Worm (Caenorhabditis elegans) whole organism, L2 larva: ENCODE measurements around the gene F09C6.14.

Experiments used
- C34F6.9 ChIP-seq: fragments of 150-350 bp; optimal IDR thresholded peaks from 2 replicates; lab custom pipeline; 2014; ENCODE audit warnings: missing biosample characterization, missing genetic modification characterization
- F13H6.1 ChIP-seq: sonication (generic microtip); optimal IDR thresholded peaks from 2 replicates; lab custom pipeline; 2016; ENCODE audit warnings: missing genetic modification characterization, missing compliant biosample characterization
- R02D3.7 ChIP-seq: fragments of 150-350 bp; optimal IDR thresholded peaks from 2 replicates; lab custom pipeline; 2014; ENCODE audit warnings: missing biosample characterization, missing genetic modification characterization
- ZK546.5 ChIP-seq: sonication (generic microtip); optimal IDR thresholded peaks from 2 replicates; lab custom pipeline; 2017; ENCODE audit warnings: missing biosample characterization, missing genetic modification characterization
- alr-1 ChIP-seq: fragments of 150-350 bp; optimal IDR thresholded peaks from 2 replicates; lab custom pipeline; 2014; ENCODE audit warnings: missing biosample characterization, missing genetic modification characterization
- aly-2 ChIP-seq: fragments of 150-350 bp; optimal IDR thresholded peaks from 2 replicates; lab custom pipeline; 2014; ENCODE audit warnings: missing biosample characterization, missing genetic modification characterization
- ama-1 ChIP-seq: fragments of 150-350 bp; optimal IDR thresholded peaks from 2 replicates; lab custom pipeline; 2018; ENCODE audit warnings: inconsistent platforms
- blmp-1 ChIP-seq: sonication (generic microtip); optimal IDR thresholded peaks from 2 replicates; lab custom pipeline; 2017; ENCODE audit warnings: missing genetic modification characterization, mild to moderate bottlenecking, missing compliant biosample characterization, antibody characterized with exemption, moderate library complexity; ENCODE audit not compliant: insufficient read depth
- ceh-16 ChIP-seq: fragments of 150-350 bp; optimal IDR thresholded peaks from 2 replicates; lab custom pipeline; 2014; ENCODE audit warnings: missing biosample characterization, missing genetic modification characterization
- ceh-82 ChIP-seq: fragments of 150-350 bp; optimal IDR thresholded peaks from 2 replicates; lab custom pipeline; 2014; ENCODE audit warnings: missing biosample characterization, missing genetic modification characterization
- crh-2 ChIP-seq: sonication (generic microtip); optimal IDR thresholded peaks from 2 replicates; lab custom pipeline; 2017; ENCODE audit warnings: missing biosample characterization, missing genetic modification characterization
- dmd-4 ChIP-seq: sonication (generic microtip); optimal IDR thresholded peaks from 2 replicates; lab custom pipeline; 2017; ENCODE audit warnings: missing biosample characterization, missing genetic modification characterization
- egl-27 ChIP-seq: sonication (generic microtip); optimal IDR thresholded peaks from 3 replicates; lab custom pipeline; 2017; ENCODE audit warnings: missing biosample characterization, missing genetic modification reagents, missing genetic modification characterization
- elt-3 ChIP-seq: sonication (generic microtip); optimal IDR thresholded peaks from 2 replicates; lab custom pipeline; 2017; ENCODE audit warnings: missing biosample characterization, missing genetic modification characterization
- gmeb-1 ChIP-seq: fragments of 150-350 bp; optimal IDR thresholded peaks from 2 replicates; lab custom pipeline; 2014; ENCODE audit warnings: missing biosample characterization, missing genetic modification characterization
- lsy-2 ChIP-seq, 2 experiments: fragments of 150-350 bp in 1 of 2; sonication (generic microtip) in 1 of 2; optimal IDR thresholded peaks; 2 replicates each; lab custom pipeline; 2014 to 2017; ENCODE audit warnings: missing biosample characterization in 2 of 2, missing genetic modification characterization in 2 of 2
- mbf-1 ChIP-seq: sonication (generic microtip); optimal IDR thresholded peaks from 2 replicates; lab custom pipeline; 2017; ENCODE audit warnings: missing biosample characterization, missing genetic modification characterization
- mdl-1 ChIP-seq, 2 experiments: fragments of 150-350 bp in 1 of 2; sonication (generic microtip) in 1 of 2; optimal IDR thresholded peaks; 2 replicates each; lab custom pipeline; 2017; ENCODE audit warnings: missing biosample characterization in 2 of 2, missing genetic modification characterization in 2 of 2
- nhr-11 ChIP-seq: fragments of 150-350 bp; optimal IDR thresholded peaks from 2 replicates; lab custom pipeline; 2014; ENCODE audit warnings: missing biosample characterization, missing genetic modification characterization
- nhr-12 ChIP-seq: fragments of 150-350 bp; optimal IDR thresholded peaks from 2 replicates; lab custom pipeline; 2014; ENCODE audit warnings: missing biosample characterization, missing genetic modification characterization
- nhr-129 ChIP-seq: fragments of 150-350 bp; optimal IDR thresholded peaks from 2 replicates; lab custom pipeline; 2014; ENCODE audit warnings: missing biosample characterization, missing genetic modification characterization
- nhr-23 ChIP-seq: fragments of 150-350 bp; optimal IDR thresholded peaks from 2 replicates; lab custom pipeline; 2014; ENCODE audit warnings: missing biosample characterization, missing genetic modification reagents, missing genetic modification characterization
- nhr-6 ChIP-seq: fragments of 150-350 bp; optimal IDR thresholded peaks from 2 replicates; lab custom pipeline; 2014; ENCODE audit warnings: missing biosample characterization, missing genetic modification characterization
- nhr-77 ChIP-seq: fragments of 150-350 bp; optimal IDR thresholded peaks from 2 replicates; lab custom pipeline; 2014; ENCODE audit warnings: missing biosample characterization, missing genetic modification characterization
- peb-1 ChIP-seq: fragments of 150-350 bp; optimal IDR thresholded peaks from 2 replicates; lab custom pipeline; 2014; ENCODE audit warnings: missing biosample characterization, missing genetic modification characterization
- skn-1 ChIP-seq: sonication (generic microtip); optimal IDR thresholded peaks from 2 replicates; lab custom pipeline; 2017; ENCODE audit warnings: missing biosample characterization, missing genetic modification characterization
- sma-3 ChIP-seq: sonication (generic microtip); optimal IDR thresholded peaks from 2 replicates; lab custom pipeline; 2016; ENCODE audit warnings: missing genetic modification reagents, missing genetic modification characterization, missing compliant biosample characterization
- sma-9 ChIP-seq, 2 experiments: fragments of 150-350 bp in 1 of 2; sonication (generic microtip) in 1 of 2; optimal IDR thresholded peaks; 2 replicates each; lab custom pipeline; 2014 to 2016; ENCODE audit warnings: missing genetic modification characterization in 2 of 2, mild to moderate bottlenecking in 1 of 2, missing biosample characterization in 1 of 2, missing compliant biosample characterization in 1 of 2, missing genetic modification reagents in 1 of 2, moderate library complexity in 1 of 2
- snpc-4 ChIP-seq: fragments of 150-350 bp; optimal IDR thresholded peaks from 2 replicates; lab custom pipeline; 2014; ENCODE audit warnings: missing biosample characterization, missing genetic modification characterization
- unc-55 ChIP-seq: fragments of 150-350 bp; sonication (generic microtip); optimal IDR thresholded peaks from 3 replicates; lab custom pipeline; 2014; ENCODE audit warnings: missing biosample characterization, missing genetic modification reagents, missing genetic modification characterization
- unc-62 ChIP-seq: fragments of 150-350 bp; optimal IDR thresholded peaks from 2 replicates; lab custom pipeline; 2014; ENCODE audit warnings: missing biosample characterization, missing genetic modification reagents, missing genetic modification characterization
- zag-1 ChIP-seq: fragments of 150-350 bp; optimal IDR thresholded peaks from 2 replicates; lab custom pipeline; 2014; ENCODE audit warnings: missing biosample characterization, missing genetic modification characterization
- ztf-4 ChIP-seq: fragments of 150-350 bp; optimal IDR thresholded peaks from 2 replicates; lab custom pipeline; 2014; ENCODE audit warnings: missing biosample characterization, missing genetic modification characterization

Gene F09C6.14

ce11 chrV:16899355-16899754 lies 18.6 kb downstream of the F09C6.14 start, which contains the start of gene fbxa-45:
Gene fbxa-45, minus strand, starts transcription at chrV:16899455.
- TF ChIP-seq unc-62 (GFP tag; lab: Kevin White, UChicago) (no peak), snpc-4 (no peak), nhr-12 (no peak), mdl-1 (tag; optimal IDR thresholded peaks at IDR 0.05; lab: Kevin White, UChicago) (no peak), C34F6.9 (tag; lab: Kevin White, UChicago) (no peak), alr-1 (tag; lab: Kevin White, UChicago) (no peak), ceh-16 (tag; lab: Kevin White, UChicago) (no peak)
- TF ChIP-seq, all 48 proteins: peak for 0

ce11 chrV:16902726-16903125 lies 21.9 kb downstream of the F09C6.14 start, which contains the start of gene srd-68:
Gene srd-68, minus strand, starts transcription at chrV:16902826.
- no peak for TF ChIP-seq blmp-1 (tag; lab: Kevin White, UChicago)
- TF ChIP-seq snpc-4: no peak
- TF ChIP-seq nhr-23 (tag; lab: Kevin White, UChicago): no peak
- TF ChIP-seq lsy-2 (tag; optimal IDR thresholded peaks at IDR 0.05; lab: Kevin White, UChicago): no peak
- TF ChIP-seq nhr-12: no peak
- TF ChIP-seq elt-3 (tag; lab: Kevin White, UChicago): no peak
- no peak for TF ChIP-seq zag-1 (tag; lab: Kevin White, UChicago)
- no peak for TF ChIP-seq skn-1
- no peak for TF ChIP-seq nhr-77 (tag; lab: Kevin White, UChicago)
- TF ChIP-seq ama-1 (lab: Kevin White, UChicago): no peak
- TF ChIP-seq ztf-4 (tag; lab: Kevin White, UChicago): no peak
- TF ChIP-seq ceh-16 (tag; lab: Kevin White, UChicago): no peak
- TF ChIP-seq nhr-6 (tag; lab: Kevin White, UChicago): no peak
- no peak for TF ChIP-seq unc-62 (GFP tag; lab: Kevin White, UChicago)
- no peak for TF ChIP-seq nhr-129
- no peak for TF ChIP-seq egl-27 (tag; lab: Kevin White, UChicago)
- TF ChIP-seq sma-9 (GFP tag; optimal IDR thresholded peaks at IDR 0.05; lab: Kevin White, UChicago): no peak
- TF ChIP-seq sma-9 (tag; optimal IDR thresholded peaks at IDR 0.05; lab: Kevin White, UChicago): no peak
- TF ChIP-seq mdl-1 (tag; optimal IDR thresholded peaks at IDR 0.05; lab: Kevin White, UChicago): no peak

ce11 chrV:16904612-16905011 lies 23.8 kb downstream of the F09C6.14 start, which contains the start of gene nhr-262:
Gene nhr-262, plus strand, starts transcription at chrV:16904912.
- no peak for TF ChIP-seq elt-3 (tag; lab: Kevin White, UChicago)
- no peak for TF ChIP-seq ceh-82 (tag; lab: Kevin White, UChicago)
- no peak for TF ChIP-seq crh-2 (tag; lab: Kevin White, UChicago)
- no peak for TF ChIP-seq F13H6.1 (tag; lab: Kevin White, UChicago)
- TF ChIP-seq unc-55: no peak
- no peak for TF ChIP-seq R02D3.7
- no peak for TF ChIP-seq nhr-129
- no peak for TF ChIP-seq mdl-1 (tag; optimal IDR thresholded peaks at IDR 0.05; lab: Kevin White, UChicago)
- TF ChIP-seq nhr-12: no peak
- TF ChIP-seq ZK546.5 (tag; lab: Kevin White, UChicago): no peak

ce11 chrV:16909871-16910270 lies 29.1 kb downstream of the F09C6.14 start, which contains the start of gene F09C6.16:
Gene F09C6.16, minus strand, starts transcription at chrV:16909971.
- TF ChIP-seq gmeb-1 (tag; lab: Kevin White, UChicago) (no peak), mbf-1 (no peak), nhr-129 (no peak), aly-2 (tag; lab: Kevin White, UChicago) (no peak), dmd-4 (tag; lab: Kevin White, UChicago) (no peak), peb-1 (tag; lab: Kevin White, UChicago) (no peak), F13H6.1 (tag; lab: Kevin White, UChicago) (no peak), blmp-1 (tag; lab: Kevin White, UChicago) (no peak), ceh-82 (tag; lab: Kevin White, UChicago) (no peak), sma-3 (GFP tag; lab: Kevin White, UChicago) (no peak), nhr-11 (tag; lab: Kevin White, UChicago) (no peak), crh-2 (tag; lab: Kevin White, UChicago) (no peak), nhr-6 (tag; lab: Kevin White, UChicago) (no peak)

- TF ChIP-seq unc-55 (peak; percentile 18), ZK546.5 (tag; lab: Kevin White, UChicago) (no peak), sma-9 (GFP tag; optimal IDR thresholded peaks at IDR 0.05; lab: Kevin White, UChicago) (peak; percentile 7), sma-9 (tag; optimal IDR thresholded peaks at IDR 0.05; lab: Kevin White, UChicago) (no peak), mdl-1 (tag; optimal IDR thresholded peaks at IDR 0.05; lab: Kevin White, UChicago) (no peak), nhr-129 (peak; percentile 6)
Observed at ce11 chrV:16910864-16911263, 30.1 kb downstream of the F09C6.14 start.
